Fruit fly (Drosophila melanogaster) whole organism, adult: ENCODE results near the gene CG7766.

ENCODE experiments used
- CG14711 ChIP-seq: fragments of 200-800 bp; sonication (Bioruptor generic); optimal IDR thresholded peaks from 2 replicates; lab custom pipeline; 2018; ENCODE audit warnings: missing biosample characterization, mild to moderate bottlenecking, missing genetic modification characterization, moderate library complexity
- CG33017 ChIP-seq: fragments of 200-800 bp; sonication (Bioruptor generic); optimal IDR thresholded peaks from 2 replicates; lab custom pipeline; 2018; ENCODE audit warnings: missing biosample characterization, mild to moderate bottlenecking, missing genetic modification characterization, moderate library complexity
- CG7101 ChIP-seq: fragments of 200-800 bp; sonication (Bioruptor generic); optimal IDR thresholded peaks from 2 replicates; lab custom pipeline; 2018; ENCODE audit warnings: missing biosample characterization, mild to moderate bottlenecking, missing genetic modification characterization, moderate library complexity
- Clk ChIP-seq: fragments of 200-800 bp; sonication (Bioruptor generic); optimal IDR thresholded peaks from 2 replicates; lab custom pipeline; 2017; ENCODE audit warnings: missing biosample characterization, missing genetic modification characterization
- Hr96 ChIP-seq: fragments of 200-800 bp; sonication (Bioruptor generic); optimal IDR thresholded peaks from 2 replicates; lab custom pipeline; 2016; ENCODE audit warnings: missing biosample characterization, missing genetic modification characterization
- Mnt ChIP-seq: fragments of 200-800 bp; sonication (Bioruptor generic); optimal IDR thresholded peaks from 2 replicates; lab custom pipeline; 2016; ENCODE audit warnings: missing biosample characterization, mild to moderate bottlenecking, missing genetic modification characterization
- bab1 ChIP-seq: fragments of 200-800 bp; sonication (Bioruptor generic); optimal IDR thresholded peaks from 3 replicates; lab custom pipeline; 2019; ENCODE audit warnings: missing biosample characterization, mild to moderate bottlenecking, missing genetic modification characterization, moderate library complexity
- cnc ChIP-seq, 2 experiments: fragments of >200 bp; optimal IDR thresholded peaks; 2 replicates each; lab custom pipeline; 2017
- kay ChIP-seq: fragments of 200-800 bp; sonication (Bioruptor generic); peaks from one replicate; lab custom pipeline; 2016; ENCODE audit warnings: missing biosample characterization, missing genetic modification characterization, borderline replicate concordance
- ovo ChIP-seq: fragments of 200-800 bp; sonication (Bioruptor generic); optimal IDR thresholded peaks from 2 replicates; lab custom pipeline; 2016; ENCODE audit warnings: missing biosample characterization, missing genetic modification characterization

dm6 chrX:9048941-9049340, 54.6 kb downstream of the CG7766 start:
- TF ChIP-seq bab1 (GFP tag; lab: Kevin White, UChicago) = no peak
- TF ChIP-seq Clk (GFP tag; lab: Kevin White, UChicago) = no peak
- TF ChIP-seq kay (GFP tag; lab: Kevin White, UChicago) = no peak
- TF ChIP-seq Mnt (GFP tag; lab: Kevin White, UChicago) = no peak
- no peak for TF ChIP-seq cnc (optimal IDR thresholded peaks at IDR 0.05; lab: Kevin White, UChicago)
- no peak for TF ChIP-seq Hr96 (GFP tag; lab: Kevin White, UChicago)
- no peak for TF ChIP-seq CG14711 (tag; lab: Kevin White, UChicago)
- TF ChIP-seq CG33017 (tag; lab: Kevin White, UChicago) = no peak
- TF ChIP-seq CG7101 (tag; lab: Kevin White, UChicago) = no peak
- TF ChIP-seq ovo (GFP tag; lab: Kevin White, UChicago) = no peak
